Worm (Caenorhabditis elegans): Measurements from ENCODE around the gene F28C6.9.

DNA sequence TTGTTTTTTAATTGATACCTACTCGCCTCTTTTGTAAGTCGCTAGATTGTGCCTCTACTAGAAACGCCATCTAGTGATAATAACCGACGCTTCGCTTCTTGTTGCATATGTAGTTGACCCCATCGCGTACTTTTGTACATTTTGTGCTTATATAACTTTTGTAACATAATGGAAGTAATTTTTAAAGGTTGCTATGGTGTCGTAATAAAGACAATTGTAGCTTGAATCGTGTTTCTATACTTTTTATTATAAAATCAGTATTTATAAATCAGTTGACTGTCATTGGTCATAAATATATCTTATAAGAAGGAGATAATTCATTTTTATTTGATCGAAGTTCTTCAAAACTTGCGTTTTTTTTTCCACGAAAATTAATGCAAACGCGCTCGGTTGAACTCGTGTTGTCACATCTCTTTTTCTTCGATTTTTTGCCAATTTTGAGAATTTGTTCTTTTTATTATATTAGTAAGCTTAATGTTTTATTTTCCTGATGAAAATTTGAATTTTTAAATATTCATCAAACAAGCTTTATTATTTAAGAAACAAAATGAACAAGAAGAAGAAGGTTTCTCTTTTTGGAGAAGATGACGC is 32.4 kb downstream of the F28C6.9 start, which contains the start of gene F54C9.9:
- TF ChIP-seq nhr-28 (tag; optimal IDR thresholded peaks at IDR 0.05) (no peak), tbx-2 (tag; optimal IDR thresholded peaks at IDR 0.05) (no peak), zag-1 (tag; optimal IDR thresholded peaks at IDR 0.05) (no peak), fkh-10 (GFP tag; optimal IDR thresholded peaks at IDR 0.05) (no peak), snpc-4 (tag; optimal IDR thresholded peaks at IDR 0.05) (no peak), pqm-1 (tag; optimal IDR thresholded peaks at IDR 0.05) (no peak), ztf-11 (tag; optimal IDR thresholded peaks at IDR 0.05) (no peak), fos-1 (tag; optimal IDR thresholded peaks at IDR 0.05) (no peak), skn-1 (tag; optimal IDR thresholded peaks at IDR 0.05) (no peak), pha-4 (tag; optimal IDR thresholded peaks at IDR 0.05) (peak; percentile 71), jun-1 (tag; optimal IDR thresholded peaks at IDR 0.05) (no peak)
